Fruit fly (Drosophila melanogaster) whole organism, prepupa: ENCODE results near the gene spn-B.

Experiments
- Blimp-1 ChIP-seq: fragments of 200-800 bp; sonication (Bioruptor generic); optimal IDR thresholded peaks from 3 replicates; lab custom pipeline; 2017; ENCODE audit warnings: missing biosample characterization, missing genetic modification characterization, mild to moderate bottlenecking, moderate library complexity, missing genetic modification reagents
- CG10669 ChIP-seq: fragments of 200-800 bp; sonication (Bioruptor generic); optimal IDR thresholded peaks from 3 replicates; lab custom pipeline; 2018; ENCODE audit warnings: missing biosample characterization, mild to moderate bottlenecking, missing genetic modification characterization, moderate library complexity
- CG11902 ChIP-seq: fragments of 200-800 bp; sonication (Bioruptor generic); optimal IDR thresholded peaks from 3 replicates; lab custom pipeline; 2016; ENCODE audit warnings: missing biosample characterization, missing genetic modification characterization
- CG15336 ChIP-seq: fragments of 200-800 bp; sonication (Bioruptor generic); IDR thresholded peaks from 2 replicates; pipeline ENCODE4 v1.3.6; 2022; ENCODE audit warnings: missing biosample characterization, missing genetic modification characterization
- CG1621 ChIP-seq: fragments of 200-800 bp; sonication (Bioruptor generic); optimal IDR thresholded peaks from 3 replicates; lab custom pipeline; 2018; ENCODE audit warnings: missing biosample characterization, mild to moderate bottlenecking, missing genetic modification characterization
- CG16779 ChIP-seq: fragments of 200-800 bp; sonication (Bioruptor generic); optimal IDR thresholded peaks from 3 replicates; lab custom pipeline; 2017; ENCODE audit warnings: missing biosample characterization, mild to moderate bottlenecking, missing genetic modification characterization
- CG3032 ChIP-seq: fragments of 200-800 bp; optimal IDR thresholded peaks from 2 replicates; lab custom pipeline; 2019; ENCODE audit warnings: missing biosample characterization, mild to moderate bottlenecking, missing genetic modification characterization, moderate library complexity
- CG31627 ChIP-seq: fragments of 200-800 bp; sonication (Bioruptor generic); optimal IDR thresholded peaks from 3 replicates; lab custom pipeline; 2016; ENCODE audit warnings: missing biosample characterization, missing genetic modification characterization
- CG32006 ChIP-seq: fragments of 200-800 bp; sonication (Bioruptor generic); optimal IDR thresholded peaks from 3 replicates; lab custom pipeline; 2017; ENCODE audit warnings: missing biosample characterization, mild to moderate bottlenecking, missing genetic modification characterization
- CG34406 ChIP-seq: fragments of 200-800 bp; sonication (Bioruptor generic); optimal IDR thresholded peaks from 3 replicates; lab custom pipeline; 2016; ENCODE audit warnings: missing biosample characterization, missing genetic modification characterization
- CG3919 ChIP-seq: fragments of 200-800 bp; sonication (Bioruptor generic); optimal IDR thresholded peaks from 3 replicates; lab custom pipeline; 2016; ENCODE audit warnings: missing biosample characterization, missing genetic modification characterization
- CG4318 ChIP-seq: fragments of 200-800 bp; sonication (Bioruptor generic); optimal IDR thresholded peaks from 3 replicates; lab custom pipeline; 2017; ENCODE audit warnings: missing biosample characterization, mild to moderate bottlenecking, missing genetic modification characterization
- CG6163 ChIP-seq: fragments of 200-800 bp; sonication (Bioruptor generic); IDR thresholded peaks from 3 replicates; pipeline ENCODE4 v1.3.6; 2022; ENCODE audit warnings: missing biosample characterization, missing genetic modification characterization
- CG6276 ChIP-seq: fragments of 200-800 bp; sonication (Bioruptor generic); optimal IDR thresholded peaks from 2 replicates; lab custom pipeline; 2017; ENCODE audit warnings: missing biosample characterization, mild to moderate bottlenecking, missing genetic modification characterization
- CG6808 ChIP-seq: fragments of 200-800 bp; sonication (Bioruptor generic); optimal IDR thresholded peaks from 3 replicates; lab custom pipeline; 2017; ENCODE audit warnings: missing biosample characterization, missing genetic modification characterization, mild to moderate bottlenecking, moderate library complexity, missing genetic modification reagents
- CG6854 ChIP-seq: fragments of 200-800 bp; sonication (Bioruptor generic); optimal IDR thresholded peaks from 2 replicates; lab custom pipeline; 2017; ENCODE audit warnings: missing biosample characterization, mild to moderate bottlenecking, missing genetic modification characterization
- CG7368 ChIP-seq: fragments of 200-800 bp; sonication (Bioruptor generic); optimal IDR thresholded peaks from 3 replicates; lab custom pipeline; 2016; ENCODE audit warnings: missing biosample characterization, missing genetic modification characterization
- CG8119 ChIP-seq: fragments of 200-800 bp; sonication (Bioruptor generic); IDR thresholded peaks from 3 replicates; pipeline ENCODE4 v1.3.6; 2022; ENCODE audit warnings: missing biosample characterization, missing genetic modification characterization
- CG8632 ChIP-seq: fragments of 200-800 bp; sonication (Bioruptor generic); optimal IDR thresholded peaks from 3 replicates; lab custom pipeline; 2016; ENCODE audit warnings: missing biosample characterization, missing genetic modification characterization
- Eip93F ChIP-seq: fragments of 200-800 bp; sonication (Bioruptor generic); optimal IDR thresholded peaks from 2 replicates; lab custom pipeline; 2016; ENCODE audit warnings: missing biosample characterization, mild to moderate bottlenecking, missing genetic modification characterization
- Ets21C ChIP-seq: fragments of 200-800 bp; sonication (Bioruptor generic); optimal IDR thresholded peaks from 3 replicates; lab custom pipeline; 2016; ENCODE audit warnings: missing biosample characterization, missing genetic modification characterization
- Gug ChIP-seq: fragments of 200-800 bp; sonication (Bioruptor generic); IDR thresholded peaks from 2 replicates; pipeline ENCODE4 v1.3.6; 2022; ENCODE audit warnings: missing biosample characterization, missing genetic modification characterization
- Hr39 ChIP-seq: fragments of 200-800 bp; sonication (Bioruptor generic); optimal IDR thresholded peaks from 2 replicates; lab custom pipeline; 2016; ENCODE audit warnings: missing biosample characterization, missing genetic modification characterization
- Hr4 ChIP-seq: fragments of 200-800 bp; sonication (Bioruptor generic); optimal IDR thresholded peaks from 3 replicates; lab custom pipeline; 2016; ENCODE audit warnings: missing biosample characterization, missing genetic modification characterization
- Lpt ChIP-seq: fragments of 200-800 bp; sonication (Bioruptor generic); optimal IDR thresholded peaks from 3 replicates; lab custom pipeline; 2016; ENCODE audit warnings: missing biosample characterization, missing genetic modification characterization
- Met ChIP-seq: fragments of 200-800 bp; sonication (Bioruptor generic); optimal IDR thresholded peaks from 3 replicates; lab custom pipeline; 2016; ENCODE audit warnings: missing biosample characterization, missing genetic modification characterization
- OdsH ChIP-seq: fragments of 200-800 bp; sonication (Bioruptor generic); optimal IDR thresholded peaks from 3 replicates; lab custom pipeline; 2016; ENCODE audit warnings: missing biosample characterization, missing genetic modification characterization
- Smox ChIP-seq: fragments of 200-800 bp; sonication (Bioruptor generic); optimal IDR thresholded peaks from 3 replicates; lab custom pipeline; 2016; ENCODE audit warnings: missing biosample characterization, missing genetic modification characterization
- Sox102F ChIP-seq: fragments of 200-800 bp; sonication (Bioruptor generic); optimal IDR thresholded peaks from 2 replicates; lab custom pipeline; 2016; ENCODE audit warnings: missing biosample characterization, mild to moderate bottlenecking, missing genetic modification characterization
- Sox14 ChIP-seq: fragments of 200-800 bp; sonication (Bioruptor generic); optimal IDR thresholded peaks from 3 replicates; lab custom pipeline; 2016; ENCODE audit warnings: missing biosample characterization, missing genetic modification characterization
- achi ChIP-seq: fragments of 200-800 bp; sonication (Bioruptor generic); optimal IDR thresholded peaks from 3 replicates; lab custom pipeline; 2016; ENCODE audit warnings: missing biosample characterization, missing genetic modification characterization
- acj6 ChIP-seq: fragments of 200-800 bp; sonication (Bioruptor generic); optimal IDR thresholded peaks from 3 replicates; lab custom pipeline; 2016; ENCODE audit warnings: missing biosample characterization, missing genetic modification characterization
- cyc ChIP-seq: fragments of 200-800 bp; sonication (Bioruptor generic); optimal IDR thresholded peaks from 3 replicates; lab custom pipeline; 2016; ENCODE audit warnings: missing biosample characterization, missing genetic modification characterization
- dac ChIP-seq: fragments of 200-800 bp; sonication (Bioruptor generic); optimal IDR thresholded peaks from 2 replicates; lab custom pipeline; 2017; ENCODE audit warnings: missing biosample characterization, mild to moderate bottlenecking, missing genetic modification characterization
- dsx ChIP-seq: fragments of 200-800 bp; optimal IDR thresholded peaks from 3 replicates; lab custom pipeline; 2019; ENCODE audit warnings: missing biosample characterization, mild to moderate bottlenecking, missing genetic modification characterization, moderate library complexity; ENCODE audit not compliant: poor library complexity, severe bottlenecking
- eg ChIP-seq: fragments of 200-800 bp; sonication (Bioruptor generic); IDR thresholded peaks from 3 replicates; pipeline ENCODE4 v1.3.6; 2022; ENCODE audit warnings: missing biosample characterization, missing genetic modification characterization
- fd59A ChIP-seq: fragments of 200-800 bp; sonication (Bioruptor generic); optimal IDR thresholded peaks from 2 replicates; lab custom pipeline; 2017; ENCODE audit warnings: missing biosample characterization, mild to moderate bottlenecking, missing genetic modification characterization, missing genetic modification reagents
- fd85E ChIP-seq: fragments of 200-800 bp; sonication (Bioruptor generic); optimal IDR thresholded peaks from 3 replicates; lab custom pipeline; 2016; ENCODE audit warnings: missing biosample characterization, missing genetic modification characterization
- fkh ChIP-seq: fragments of 200-800 bp; sonication (Bioruptor generic); optimal IDR thresholded peaks from 3 replicates; lab custom pipeline; 2017; ENCODE audit warnings: missing biosample characterization, mild to moderate bottlenecking, missing genetic modification characterization, moderate library complexity
- lz ChIP-seq: fragments of 200-800 bp; sonication (Bioruptor generic); optimal IDR thresholded peaks from 3 replicates; lab custom pipeline; 2016; ENCODE audit warnings: missing biosample characterization, missing genetic modification characterization
- net ChIP-seq: fragments of 200-800 bp; sonication (Bioruptor generic); optimal IDR thresholded peaks from 3 replicates; lab custom pipeline; 2016; ENCODE audit warnings: missing biosample characterization, missing genetic modification characterization
- pdm3 ChIP-seq: fragments of 200-800 bp; sonication (Bioruptor generic); optimal IDR thresholded peaks from 3 replicates; lab custom pipeline; 2016; ENCODE audit warnings: missing biosample characterization, missing genetic modification characterization
- salr ChIP-seq, 2 experiments: fragments of 200-800 bp; sonication (Bioruptor generic); optimal IDR thresholded peaks; 3 replicates each; lab custom pipeline; 2016 to 2018; ENCODE audit warnings: missing biosample characterization in 2 of 2, missing genetic modification characterization in 2 of 2, mild to moderate bottlenecking in 1 of 2
- spab ChIP-seq: fragments of 200-800 bp; sonication (Bioruptor generic); optimal IDR thresholded peaks from 2 replicates; lab custom pipeline; 2017; ENCODE audit warnings: missing biosample characterization, mild to moderate bottlenecking, missing genetic modification characterization, missing genetic modification reagents
- ss ChIP-seq, 2 experiments: fragments of 200-800 bp; sonication (Bioruptor generic); optimal IDR thresholded peaks; 2 replicates in 1 of 2; 3 replicates in 1 of 2; lab custom pipeline; 2017 to 2018; ENCODE audit warnings: mild to moderate bottlenecking in 2 of 2, missing biosample characterization in 2 of 2, missing genetic modification characterization in 2 of 2, moderate library complexity in 1 of 2
- svp ChIP-seq: fragments of 200-800 bp; sonication (Bioruptor generic); peaks from one replicate; lab custom pipeline; 2016; ENCODE audit warnings: missing biosample characterization, missing genetic modification characterization
- topi ChIP-seq: fragments of 200-800 bp; sonication (Bioruptor generic); optimal IDR thresholded peaks from 3 replicates; lab custom pipeline; 2016; ENCODE audit warnings: missing biosample characterization, missing genetic modification characterization
- vri ChIP-seq: fragments of 200-800 bp; sonication (Bioruptor generic); optimal IDR thresholded peaks from 3 replicates; lab custom pipeline; 2016; ENCODE audit warnings: missing biosample characterization, mild to moderate bottlenecking, missing genetic modification characterization

spn-B gene

dm6 chr3R:14373192-14373827 lies 45.5 kb downstream of the spn-B start (continued):
- peak; percentile 95 for TF ChIP-seq Hr39
- TF ChIP-seq net = peak; percentile 98
- peak; percentile 74 for TF ChIP-seq vri
- peak; percentile 90 for TF ChIP-seq Smox
- peak; percentile 99 for TF ChIP-seq pdm3 (GFP tag; lab: Kevin White, UChicago)
- TF ChIP-seq salr (GFP tag; optimal IDR thresholded peaks at IDR 0.05; lab: Kevin White, UChicago) = peak; percentile 97 to 98
- TF ChIP-seq Eip93F (GFP tag; lab: Kevin White, UChicago) = peak; percentile 59
- peak; percentile 98 for TF ChIP-seq CG1621
- peak; percentile 99 for TF ChIP-seq OdsH (GFP tag; lab: Kevin White, UChicago)
- TF ChIP-seq CG34406 (GFP tag; lab: Kevin White, UChicago) = peak; percentile 94
- peak; percentile 92 for TF ChIP-seq Gug (GFP tag; lab: Robert Waterston, UW)
- TF ChIP-seq CG6854 (GFP tag; lab: Kevin White, UChicago) = no peak
- TF ChIP-seq CG6808 (GFP tag; lab: Kevin White, UChicago) = peak; percentile 88
- TF ChIP-seq cyc (GFP tag; lab: Kevin White, UChicago) = peak; percentile 89
- peak; percentile 98 for TF ChIP-seq fd59A
- TF ChIP-seq fd85E (GFP tag; lab: Kevin White, UChicago) = peak; percentile 83
- TF ChIP-seq achi (GFP tag; lab: Kevin White, UChicago) = peak; percentile 98
- peak; percentile 92 for TF ChIP-seq topi (GFP tag; lab: Kevin White, UChicago)
- peak; percentile 3 for TF ChIP-seq Blimp-1 (GFP tag; lab: Kevin White, UChicago)
- TF ChIP-seq dac (GFP tag; lab: Kevin White, UChicago) = peak; percentile 99
- TF ChIP-seq CG16779 = peak; percentile 95
- peak; percentile 95 for TF ChIP-seq dsx (GFP tag; lab: Kevin White, UChicago)
- peak; percentile 95 for TF ChIP-seq eg (GFP tag; lab: Robert Waterston, UW)
- TF ChIP-seq lz (GFP tag; lab: Kevin White, UChicago) = peak; percentile 91
- peak; percentile 94 for TF ChIP-seq spab
- peak; percentile 100 for TF ChIP-seq CG8119
- peak; percentile 97 for TF ChIP-seq CG6163 (GFP tag; lab: Robert Waterston, UW)
- peak; percentile 94 for TF ChIP-seq CG31627 (GFP tag; lab: Kevin White, UChicago)
- peak; percentile 100 for TF ChIP-seq Hr4 (GFP tag; lab: Kevin White, UChicago)
- TF ChIP-seq CG3919 (GFP tag; lab: Kevin White, UChicago) = peak; percentile 97
- peak; percentile 94 for TF ChIP-seq CG7368 (GFP tag; lab: Kevin White, UChicago)

DNA sequence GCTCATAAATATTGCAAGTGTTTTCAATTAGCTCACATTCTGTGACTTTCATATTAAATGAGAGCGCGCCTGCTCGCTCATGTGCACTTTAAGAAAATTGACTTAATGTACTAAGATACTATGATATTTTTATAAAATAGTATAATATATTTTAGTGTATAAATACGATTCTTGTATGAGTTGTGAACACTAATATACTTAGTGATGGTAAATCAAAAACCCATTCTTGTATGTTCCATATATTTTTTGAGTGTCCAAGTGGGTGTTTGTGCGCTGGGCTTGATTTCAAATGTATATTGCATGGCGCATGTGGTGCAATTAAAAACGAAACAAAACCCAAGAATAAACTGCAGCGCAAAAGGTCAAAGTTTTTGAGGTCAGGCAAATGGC lies 46.0 kb downstream of the spn-B start:
- TF ChIP-seq CG15336 (peak; percentile 84), OdsH (GFP tag; lab: Kevin White, UChicago) (peak; percentile 73), acj6 (GFP tag; lab: Kevin White, UChicago) (peak; percentile 67), CG4318 (GFP tag; lab: Kevin White, UChicago) (peak; percentile 62), svp (GFP tag; lab: Kevin White, UChicago) (peak; percentile 27), Sox14 (GFP tag; lab: Kevin White, UChicago) (no peak), lz (GFP tag; lab: Kevin White, UChicago) (no peak), Lpt (GFP tag; lab: Kevin White, UChicago) (peak; percentile 10), CG11902 (GFP tag; lab: Kevin White, UChicago) (no peak), Eip93F (GFP tag; lab: Kevin White, UChicago) (no peak), pdm3 (GFP tag; lab: Kevin White, UChicago) (peak; percentile 17), CG6276 (GFP tag; lab: Kevin White, UChicago) (peak; percentile 42), CG3032 (tag; lab: Kevin White, UChicago) (peak; percentile 75), ss (GFP tag; optimal IDR thresholded peaks at IDR 0.05; lab: Kevin White, UChicago) (no peak), dac (GFP tag; lab: Kevin White, UChicago) (peak; percentile 30), CG32006 (GFP tag; lab: Kevin White, UChicago) (peak; percentile 80), Sox102F (GFP tag; lab: Kevin White, UChicago) (peak; percentile 11), CG8632 (peak; percentile 27), CG6163 (GFP tag; lab: Robert Waterston, UW) (peak; percentile 90), Hr4 (GFP tag; lab: Kevin White, UChicago) (peak; percentile 52), Hr39 (no peak), fkh (GFP tag; lab: Kevin White, UChicago) (no peak), topi (GFP tag; lab: Kevin White, UChicago) (peak; percentile 7), CG31627 (GFP tag; lab: Kevin White, UChicago) (no peak), Ets21C (no peak), CG10669 (GFP tag; lab: Kevin White, UChicago) (peak; percentile 41), salr (GFP tag; optimal IDR thresholded peaks at IDR 0.05; lab: Kevin White, UChicago) (no peak), Met (GFP tag; lab: Kevin White, UChicago) (peak; percentile 5), Smox (no peak)
